Worm (Caenorhabditis elegans) whole organism, L2 larva: ENCODE results near the gene igcm-3.

Experiments used
- C34F6.9 ChIP-seq: fragments of 150-350 bp; optimal IDR thresholded peaks from 2 replicates; lab custom pipeline; 2014; ENCODE audit warnings: missing biosample characterization, missing genetic modification characterization
- F13H6.1 ChIP-seq: sonication (generic microtip); optimal IDR thresholded peaks from 2 replicates; lab custom pipeline; 2016; ENCODE audit warnings: missing genetic modification characterization, missing compliant biosample characterization
- R02D3.7 ChIP-seq: fragments of 150-350 bp; optimal IDR thresholded peaks from 2 replicates; lab custom pipeline; 2014; ENCODE audit warnings: missing biosample characterization, missing genetic modification characterization
- alr-1 ChIP-seq: fragments of 150-350 bp; optimal IDR thresholded peaks from 2 replicates; lab custom pipeline; 2014; ENCODE audit warnings: missing biosample characterization, missing genetic modification characterization
- aly-2 ChIP-seq: fragments of 150-350 bp; optimal IDR thresholded peaks from 2 replicates; lab custom pipeline; 2014; ENCODE audit warnings: missing biosample characterization, missing genetic modification characterization
- ceh-16 ChIP-seq: fragments of 150-350 bp; optimal IDR thresholded peaks from 2 replicates; lab custom pipeline; 2014; ENCODE audit warnings: missing biosample characterization, missing genetic modification characterization
- crh-2 ChIP-seq: sonication (generic microtip); optimal IDR thresholded peaks from 2 replicates; lab custom pipeline; 2017; ENCODE audit warnings: missing biosample characterization, missing genetic modification characterization
- dmd-4 ChIP-seq: sonication (generic microtip); optimal IDR thresholded peaks from 2 replicates; lab custom pipeline; 2017; ENCODE audit warnings: missing biosample characterization, missing genetic modification characterization
- egl-27 ChIP-seq: sonication (generic microtip); optimal IDR thresholded peaks from 3 replicates; lab custom pipeline; 2017; ENCODE audit warnings: missing biosample characterization, missing genetic modification reagents, missing genetic modification characterization
- elt-3 ChIP-seq: sonication (generic microtip); optimal IDR thresholded peaks from 2 replicates; lab custom pipeline; 2017; ENCODE audit warnings: missing biosample characterization, missing genetic modification characterization
- fos-1 ChIP-seq: fragments of 150-350 bp; optimal IDR thresholded peaks from 2 replicates; lab custom pipeline; 2014; ENCODE audit warnings: missing biosample characterization, missing genetic modification characterization
- gmeb-1 ChIP-seq: fragments of 150-350 bp; optimal IDR thresholded peaks from 2 replicates; lab custom pipeline; 2014; ENCODE audit warnings: missing biosample characterization, missing genetic modification characterization
- lin-11 ChIP-seq: fragments of 150-350 bp; sonication (generic microtip); optimal IDR thresholded peaks from 2 replicates; lab custom pipeline; 2014; ENCODE audit warnings: missing biosample characterization, missing genetic modification characterization, inconsistent platforms, mixed read lengths
- lin-13 ChIP-seq: fragments of 150-350 bp; optimal IDR thresholded peaks from 2 replicates; lab custom pipeline; 2014; ENCODE audit warnings: missing biosample characterization, missing genetic modification reagents, missing genetic modification characterization
- lin-39 ChIP-seq: fragments of 150-350 bp; optimal IDR thresholded peaks from 2 replicates; lab custom pipeline; 2014; ENCODE audit warnings: missing biosample characterization, missing genetic modification reagents, missing genetic modification characterization
- lsy-2 ChIP-seq, 2 experiments: fragments of 150-350 bp in 1 of 2; sonication (generic microtip) in 1 of 2; optimal IDR thresholded peaks; 2 replicates each; lab custom pipeline; 2014 to 2017; ENCODE audit warnings: missing biosample characterization in 2 of 2, missing genetic modification characterization in 2 of 2
- mab-5 ChIP-seq: fragments of 150-350 bp; optimal IDR thresholded peaks from 2 replicates; lab custom pipeline; 2014; ENCODE audit warnings: missing biosample characterization, missing genetic modification characterization
- mbf-1 ChIP-seq: sonication (generic microtip); optimal IDR thresholded peaks from 2 replicates; lab custom pipeline; 2017; ENCODE audit warnings: missing biosample characterization, missing genetic modification characterization
- mdl-1 ChIP-seq, 2 experiments: fragments of 150-350 bp in 1 of 2; sonication (generic microtip) in 1 of 2; optimal IDR thresholded peaks; 2 replicates each; lab custom pipeline; 2017; ENCODE audit warnings: missing biosample characterization in 2 of 2, missing genetic modification characterization in 2 of 2
- nhr-10 ChIP-seq: sonication (generic microtip); optimal IDR thresholded peaks from 2 replicates; lab custom pipeline; 2017; ENCODE audit warnings: missing biosample characterization, missing genetic modification characterization
- nhr-12 ChIP-seq: fragments of 150-350 bp; optimal IDR thresholded peaks from 2 replicates; lab custom pipeline; 2014; ENCODE audit warnings: missing biosample characterization, missing genetic modification characterization
- nhr-129 ChIP-seq: fragments of 150-350 bp; optimal IDR thresholded peaks from 2 replicates; lab custom pipeline; 2014; ENCODE audit warnings: missing biosample characterization, missing genetic modification characterization
- nhr-21 ChIP-seq: fragments of 150-350 bp; optimal IDR thresholded peaks from 2 replicates; lab custom pipeline; 2014; ENCODE audit warnings: missing biosample characterization, missing genetic modification characterization
- nhr-23 ChIP-seq: fragments of 150-350 bp; optimal IDR thresholded peaks from 2 replicates; lab custom pipeline; 2014; ENCODE audit warnings: missing biosample characterization, missing genetic modification reagents, missing genetic modification characterization
- nhr-237 ChIP-seq: fragments of 150-350 bp; optimal IDR thresholded peaks from 2 replicates; lab custom pipeline; 2014; ENCODE audit warnings: missing biosample characterization, missing genetic modification characterization
- nhr-25 ChIP-seq: fragments of 150-350 bp; sonication (generic microtip); optimal IDR thresholded peaks from 3 replicates; lab custom pipeline; 2014; ENCODE audit warnings: missing biosample characterization, missing genetic modification characterization
- nhr-77 ChIP-seq: fragments of 150-350 bp; optimal IDR thresholded peaks from 2 replicates; lab custom pipeline; 2014; ENCODE audit warnings: missing biosample characterization, missing genetic modification characterization
- peb-1 ChIP-seq: fragments of 150-350 bp; optimal IDR thresholded peaks from 2 replicates; lab custom pipeline; 2014; ENCODE audit warnings: missing biosample characterization, missing genetic modification characterization
- sem-4 ChIP-seq: fragments of 150-350 bp; optimal IDR thresholded peaks from 2 replicates; lab custom pipeline; 2014; ENCODE audit warnings: missing biosample characterization, missing genetic modification reagents, missing genetic modification characterization
- skn-1 ChIP-seq: sonication (generic microtip); optimal IDR thresholded peaks from 2 replicates; lab custom pipeline; 2017; ENCODE audit warnings: missing biosample characterization, missing genetic modification characterization
- sma-3 ChIP-seq: sonication (generic microtip); optimal IDR thresholded peaks from 2 replicates; lab custom pipeline; 2016; ENCODE audit warnings: missing genetic modification reagents, missing genetic modification characterization, missing compliant biosample characterization
- sma-9 ChIP-seq, 2 experiments: fragments of 150-350 bp in 1 of 2; sonication (generic microtip) in 1 of 2; optimal IDR thresholded peaks; 2 replicates each; lab custom pipeline; 2014 to 2016; ENCODE audit warnings: missing genetic modification characterization in 2 of 2, mild to moderate bottlenecking in 1 of 2, missing biosample characterization in 1 of 2, missing compliant biosample characterization in 1 of 2, missing genetic modification reagents in 1 of 2, moderate library complexity in 1 of 2
- snpc-4 ChIP-seq: fragments of 150-350 bp; optimal IDR thresholded peaks from 2 replicates; lab custom pipeline; 2014; ENCODE audit warnings: missing biosample characterization, missing genetic modification characterization
- unc-55 ChIP-seq: fragments of 150-350 bp; sonication (generic microtip); optimal IDR thresholded peaks from 3 replicates; lab custom pipeline; 2014; ENCODE audit warnings: missing biosample characterization, missing genetic modification reagents, missing genetic modification characterization
- unc-62 ChIP-seq: fragments of 150-350 bp; optimal IDR thresholded peaks from 2 replicates; lab custom pipeline; 2014; ENCODE audit warnings: missing biosample characterization, missing genetic modification reagents, missing genetic modification characterization
- zag-1 ChIP-seq: fragments of 150-350 bp; optimal IDR thresholded peaks from 2 replicates; lab custom pipeline; 2014; ENCODE audit warnings: missing biosample characterization, missing genetic modification characterization
- ztf-1 ChIP-seq: fragments of 200-800 bp; sonication (Bioruptor generic); conservative IDR thresholded peaks from 2 replicates; pipeline ENCODE4 v1.3.6; 2022; ENCODE audit warnings: missing genetic modification characterization, missing compliant biosample characterization
- ztf-4 ChIP-seq: fragments of 150-350 bp; optimal IDR thresholded peaks from 2 replicates; lab custom pipeline; 2014; ENCODE audit warnings: missing biosample characterization, missing genetic modification characterization

igcm-3 gene

DNA sequence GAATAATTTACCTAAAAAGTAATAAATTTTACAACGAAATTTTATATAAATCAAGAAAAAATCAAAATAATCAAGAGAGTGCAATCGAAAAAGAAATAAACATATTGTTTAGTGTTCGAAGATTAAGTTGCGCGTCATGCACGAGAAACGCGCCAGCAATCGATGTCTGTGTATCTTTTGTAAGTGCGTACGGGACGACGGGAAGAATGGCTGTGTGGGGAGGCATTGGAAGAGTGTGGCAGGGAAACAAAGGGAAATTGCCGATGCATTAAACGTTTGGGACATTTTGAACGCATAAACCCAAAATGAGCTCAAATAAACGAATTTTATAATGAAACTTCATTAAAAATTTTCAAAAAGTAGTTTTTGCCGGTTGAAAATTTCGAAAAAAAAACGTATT is 18.5 kb downstream of the igcm-3 start, which contains the start of gene immt-1:
Gene immt-1 (minus strand): TSS at position 11 of the 400 bp plus-strand sequence.
- TF ChIP-seq skn-1 (tag; lab: Kevin White, UChicago) (peak; percentile 59), F13H6.1 (peak; percentile 73), lin-13 (peak; percentile 76), sem-4 (tag; lab: Kevin White, UChicago) (peak; percentile 54), sma-9 (GFP tag; optimal IDR thresholded peaks at IDR 0.05; lab: Kevin White, UChicago) (peak; percentile 63), sma-9 (tag; optimal IDR thresholded peaks at IDR 0.05; lab: Kevin White, UChicago) (no peak), gmeb-1 (peak; percentile 68), mab-5 (tag; lab: Kevin White, UChicago) (peak; percentile 62), lin-11 (peak; percentile 60), ztf-4 (tag; lab: Kevin White, UChicago) (peak; percentile 76), dmd-4 (tag; lab: Kevin White, UChicago) (peak; percentile 57), aly-2 (tag; lab: Kevin White, UChicago) (no peak), zag-1 (tag; lab: Kevin White, UChicago) (peak; percentile 73), ceh-16 (tag; lab: Kevin White, UChicago) (peak; percentile 32), unc-55 (peak; percentile 92), nhr-129 (tag; lab: Kevin White, UChicago) (peak; percentile 90), nhr-77 (tag; lab: Kevin White, UChicago) (no peak), snpc-4 (tag; lab: Kevin White, UChicago) (peak; percentile 65), R02D3.7 (tag; lab: Kevin White, UChicago) (no peak), unc-62 (GFP tag; lab: Kevin White, UChicago) (no peak), fos-1 (tag; lab: Kevin White, UChicago) (peak; percentile 90), lsy-2 (tag; optimal IDR thresholded peaks at IDR 0.05; lab: Kevin White, UChicago) (peak; percentile 64 to 91), nhr-25 (tag; lab: Kevin White, UChicago) (peak; percentile 65), nhr-12 (tag; lab: Kevin White, UChicago) (no peak), crh-2 (tag; lab: Kevin White, UChicago) (peak; percentile 85), C34F6.9 (tag; lab: Kevin White, UChicago) (peak; percentile 90), lin-39 (tag; lab: Kevin White, UChicago) (no peak), nhr-21 (tag; lab: Kevin White, UChicago) (peak; percentile 29), sma-3 (peak; percentile 56)

- TF ChIP-seq unc-62 (GFP tag; lab: Kevin White, UChicago) (no peak), aly-2 (tag; lab: Kevin White, UChicago) (no peak), nhr-10 (tag; lab: Kevin White, UChicago) (no peak), mab-5 (tag; lab: Kevin White, UChicago) (no peak), lsy-2 (tag; optimal IDR thresholded peaks at IDR 0.05; lab: Kevin White, UChicago) (no peak), sma-3 (no peak), lin-39 (tag; lab: Kevin White, UChicago) (no peak), nhr-237 (no peak), sem-4 (tag; lab: Kevin White, UChicago) (no peak), peb-1 (tag; lab: Kevin White, UChicago) (no peak), mdl-1 (tag; optimal IDR thresholded peaks at IDR 0.05; lab: Kevin White, UChicago) (no peak), alr-1 (tag; lab: Kevin White, UChicago) (no peak), lin-13 (no peak), lin-11 (no peak), sma-9 (GFP tag; optimal IDR thresholded peaks at IDR 0.05; lab: Kevin White, UChicago) (no peak), sma-9 (tag; optimal IDR thresholded peaks at IDR 0.05; lab: Kevin White, UChicago) (no peak), mbf-1 (tag; lab: Kevin White, UChicago) (no peak), nhr-23 (no peak)
Measured at ce11 chrX:2684448-2684847, 21.2 kb downstream of the igcm-3 start.

ce11 chrX:2674514-2674913 is 31.1 kb downstream of the igcm-3 start:
- TF ChIP-seq elt-3 (tag; lab: Kevin White, UChicago) (no peak), egl-27 (no peak), ztf-1 (GFP tag; lab: Robert Waterston, UW) (no peak), fos-1 (tag; lab: Kevin White, UChicago) (no peak)
- TF ChIP-seq, all 48 proteins: peak for 0
